Worm (Caenorhabditis elegans) whole organism, young adult: ENCODE data around the gene K10D11.7.

ENCODE experiments used
- F23B12.7 ChIP-seq: sonication (generic microtip); optimal IDR thresholded peaks from 2 replicates; lab custom pipeline; 2017; ENCODE audit warnings: missing genetic modification characterization, mild to moderate bottlenecking, missing compliant biosample characterization, antibody characterized with exemption, moderate library complexity; ENCODE audit not compliant: insufficient read depth
- F49E8.2 ChIP-seq: sonication (generic microtip); optimal IDR thresholded peaks from 3 replicates; lab custom pipeline; 2017; ENCODE audit warnings: missing genetic modification characterization, mild to moderate bottlenecking, missing compliant biosample characterization, antibody characterized with exemption, moderate library complexity; ENCODE audit not compliant: insufficient read depth
- F57C9.4 ChIP-seq: sonication (generic microtip); optimal IDR thresholded peaks from 2 replicates; lab custom pipeline; 2017; ENCODE audit warnings: mild to moderate bottlenecking, missing genetic modification characterization, missing compliant biosample characterization
- K12H6.12 ChIP-seq: fragments of 200-800 bp; sonication (Bioruptor generic); optimal IDR thresholded peaks from 2 replicates; lab custom pipeline; 2018; ENCODE audit warnings: mild to moderate bottlenecking, missing genetic modification characterization, missing compliant biosample characterization
- T07F8.4 ChIP-seq: sonication (generic microtip); optimal IDR thresholded peaks from 2 replicates; lab custom pipeline; 2016; ENCODE audit warnings: mild to moderate bottlenecking, missing genetic modification characterization, moderate library complexity, missing compliant biosample characterization
- Y53G8AR.9 ChIP-seq: fragments of 200-800 bp; sonication (Bioruptor generic); conservative IDR thresholded peaks from 2 replicates; pipeline ENCODE4 v1.3.6; 2022; ENCODE audit warnings: missing genetic modification reagents, missing genetic modification characterization, missing compliant biosample characterization
- Y56A3A.18 ChIP-seq: fragments of 200-800 bp; sonication (Bioruptor generic); IDR thresholded peaks from 2 replicates; pipeline ENCODE4 v1.3.6; 2022; ENCODE audit warnings: missing genetic modification reagents, missing genetic modification characterization, missing compliant biosample characterization
- akir-1 ChIP-seq: fragments of 200-800 bp; sonication (Bioruptor generic); optimal IDR thresholded peaks from 2 replicates; lab custom pipeline; 2018; ENCODE audit warnings: mild to moderate bottlenecking, missing genetic modification characterization, moderate library complexity, missing compliant biosample characterization
- ama-1 ChIP-seq, 3 experiments: fragments of 150-350 bp in 1 of 3; sonication (generic microtip) in 2 of 3; optimal IDR thresholded peaks; 2 replicates each; lab custom pipeline; 2014 to 2018; ENCODE audit warnings: missing biosample characterization in 2 of 3, missing genetic modification characterization in 2 of 3, missing genetic modification reagents in 2 of 3
- attf-5 ChIP-seq: fragments of 200-800 bp; sonication (Bioruptor generic); optimal IDR thresholded peaks from 2 replicates; lab custom pipeline; 2018; ENCODE audit warnings: mild to moderate bottlenecking, missing genetic modification characterization, missing compliant biosample characterization
- ccch-3 ChIP-seq: fragments of 200-800 bp; sonication (Bioruptor generic); optimal IDR thresholded peaks from 2 replicates; lab custom pipeline; 2018; ENCODE audit warnings: mild to moderate bottlenecking, missing genetic modification characterization, missing compliant biosample characterization
- ceh-100 ChIP-seq: fragments of 200-800 bp; sonication (Bioruptor generic); IDR thresholded peaks from 2 replicates; pipeline ENCODE4 v1.3.6; 2022; ENCODE audit warnings: missing genetic modification reagents, missing genetic modification characterization, missing compliant biosample characterization
- chd-7 ChIP-seq: sonication (generic microtip); optimal IDR thresholded peaks from 2 replicates; lab custom pipeline; 2016; ENCODE audit warnings: mild to moderate bottlenecking, missing genetic modification characterization, moderate library complexity, missing compliant biosample characterization
- dpl-1 ChIP-seq: fragments of 150-350 bp; optimal IDR thresholded peaks from 2 replicates; lab custom pipeline; 2014; ENCODE audit warnings: missing biosample characterization, missing genetic modification reagents, missing genetic modification characterization
- egrh-3 ChIP-seq: fragments of 200-800 bp; sonication (Bioruptor generic); IDR thresholded peaks from 2 replicates; pipeline ENCODE4 v1.3.6; 2022; ENCODE audit warnings: missing genetic modification reagents, missing genetic modification characterization, missing compliant biosample characterization
- gei-17 ChIP-seq: fragments of 200-800 bp; sonication (Bioruptor generic); optimal IDR thresholded peaks from 2 replicates; lab custom pipeline; 2018; ENCODE audit warnings: mild to moderate bottlenecking, missing genetic modification characterization, missing compliant biosample characterization
- hmg-20 ChIP-seq: fragments of 200-800 bp; sonication (Bioruptor generic); IDR thresholded peaks from 2 replicates; pipeline ENCODE4 v1.3.6; 2022; ENCODE audit warnings: missing genetic modification reagents, missing genetic modification characterization, missing compliant biosample characterization
- hrde-1 ChIP-seq: sonication (generic microtip); optimal IDR thresholded peaks from 2 replicates; lab custom pipeline; 2016; ENCODE audit warnings: missing genetic modification characterization, mild to moderate bottlenecking, missing compliant biosample characterization, moderate library complexity, missing genotype, missing genetic modification reagents, borderline replicate concordance
- let-526 ChIP-seq: fragments of 200-800 bp; sonication (Bioruptor generic); IDR thresholded peaks from 2 replicates; pipeline ENCODE4 v1.3.6; 2022; ENCODE audit warnings: missing genetic modification reagents, missing genetic modification characterization, missing compliant biosample characterization
- let-607 ChIP-seq, 2 experiments: fragments of 200-800 bp in 1 of 2; sonication (Bioruptor generic) in 1 of 2; sonication (generic microtip) in 1 of 2; optimal IDR thresholded peaks; 2 replicates each; lab custom pipeline; 2016 to 2018; ENCODE audit warnings: mild to moderate bottlenecking in 2 of 2, missing compliant biosample characterization in 2 of 2, missing genetic modification characterization in 2 of 2, moderate library complexity in 2 of 2, missing genotype in 1 of 2
- lin-35 ChIP-seq, 3 experiments: fragments of 150-350 bp in 2 of 3; sonication (generic microtip) in 1 of 3; optimal IDR thresholded peaks; 2 replicates each; lab custom pipeline; 2014 to 2018; ENCODE audit warnings: missing biosample characterization in 3 of 3, missing genetic modification characterization in 3 of 3, missing genetic modification reagents in 3 of 3
- madf-6 ChIP-seq: fragments of 200-800 bp; sonication (Bioruptor generic); IDR thresholded peaks from 2 replicates; pipeline ENCODE4 v1.3.6; 2022; ENCODE audit warnings: missing genetic modification reagents, missing genetic modification characterization, missing compliant biosample characterization
- madf-8 ChIP-seq: fragments of 200-800 bp; sonication (Bioruptor generic); conservative IDR thresholded peaks from 2 replicates; pipeline ENCODE4 v1.3.6; 2022; ENCODE audit warnings: missing genetic modification reagents, missing genetic modification characterization, missing compliant biosample characterization
- mcd-1 ChIP-seq: fragments of 200-800 bp; sonication (Bioruptor generic); IDR thresholded peaks from 2 replicates; pipeline ENCODE4 v1.3.6; 2022; ENCODE audit warnings: missing genetic modification reagents, missing genetic modification characterization, missing compliant biosample characterization
- mxl-1 ChIP-seq: sonication (generic microtip); optimal IDR thresholded peaks from 2 replicates; lab custom pipeline; 2016; ENCODE audit warnings: missing genetic modification characterization, missing compliant biosample characterization
- nhr-80 ChIP-seq: sonication (generic microtip); optimal IDR thresholded peaks from 2 replicates; lab custom pipeline; 2016; ENCODE audit warnings: missing genetic modification characterization, missing compliant biosample characterization
- nhr-90 ChIP-seq: sonication (generic microtip); optimal IDR thresholded peaks from 2 replicates; lab custom pipeline; 2016; ENCODE audit warnings: missing genotype, mild to moderate bottlenecking, missing genetic modification characterization, missing compliant biosample characterization
- rcor-1 ChIP-seq: fragments of 200-800 bp; sonication (Bioruptor generic); IDR thresholded peaks from 2 replicates; pipeline ENCODE4 v1.3.6; 2022; ENCODE audit warnings: missing genetic modification reagents, missing genetic modification characterization, missing compliant biosample characterization
- rec-8 ChIP-seq, 2 experiments: sonication (generic microtip); optimal IDR thresholded peaks; 2 replicates each; lab custom pipeline; 2016; ENCODE audit warnings: mild to moderate bottlenecking in 2 of 2, missing genetic modification characterization in 2 of 2, missing genetic modification reagents in 2 of 2, missing genotype in 2 of 2, missing biosample characterization in 1 of 2, missing compliant biosample characterization in 1 of 2, moderate library complexity in 1 of 2
- somi-1 ChIP-seq: fragments of 200-800 bp; sonication (Bioruptor generic); optimal IDR thresholded peaks from 2 replicates; lab custom pipeline; 2018; ENCODE audit warnings: mild to moderate bottlenecking, missing genetic modification characterization, missing compliant biosample characterization
- unc-130 ChIP-seq: sonication (generic microtip); optimal IDR thresholded peaks from 2 replicates; lab custom pipeline; 2016; ENCODE audit warnings: missing genetic modification reagents, missing genetic modification characterization, missing compliant biosample characterization
- xnd-1 ChIP-seq: sonication (generic microtip); optimal IDR thresholded peaks from 2 replicates; lab custom pipeline; 2016; ENCODE audit warnings: missing genotype, missing genetic modification reagents, missing genetic modification characterization, missing compliant biosample characterization
- zfh-2 ChIP-seq: fragments of 200-800 bp; sonication (Bioruptor generic); conservative IDR thresholded peaks from 2 replicates; pipeline ENCODE4 v1.3.6; 2022; ENCODE audit warnings: missing genetic modification reagents, missing genetic modification characterization, missing compliant biosample characterization
- ztf-22 ChIP-seq: fragments of 200-800 bp; sonication (Bioruptor generic); optimal IDR thresholded peaks from 2 replicates; lab custom pipeline; 2018; ENCODE audit warnings: mild to moderate bottlenecking, missing genetic modification characterization, moderate library complexity, missing compliant biosample characterization
- ztf-3 ChIP-seq: fragments of 200-800 bp; sonication (Bioruptor generic); optimal IDR thresholded peaks from 2 replicates; lab custom pipeline; 2018; ENCODE audit warnings: mild to moderate bottlenecking, missing genetic modification characterization, missing compliant biosample characterization

K10D11.7 gene

DNA sequence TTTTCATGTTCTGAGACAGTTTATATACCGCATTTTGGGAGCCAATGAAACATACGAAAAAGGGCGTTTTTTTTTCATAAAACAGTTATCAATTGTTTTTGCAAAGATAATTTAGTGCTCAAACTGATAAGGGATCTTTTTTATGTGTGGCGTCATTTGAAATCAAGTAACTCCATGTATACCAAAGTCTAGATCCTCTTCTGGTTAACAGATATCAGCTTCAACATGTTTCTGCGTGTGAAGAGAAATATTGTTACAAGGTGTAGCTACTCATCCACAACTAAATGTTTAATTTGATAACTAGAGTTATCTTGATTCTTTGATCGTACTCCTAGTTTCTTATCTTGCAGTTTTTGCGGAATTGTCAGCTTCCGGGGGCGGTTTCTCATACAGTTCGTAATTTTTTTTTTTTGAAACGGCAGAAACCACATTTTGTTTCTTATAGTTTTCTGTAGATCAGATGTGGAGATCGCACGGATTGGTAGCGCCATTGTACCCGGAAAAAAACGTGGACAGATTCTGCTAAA is 23.7 kb downstream of the K10D11.7 start:
- TF ChIP-seq Y53G8AR.9 (GFP tag; lab: Robert Waterston, UW) (no peak), nhr-90 (no peak), nhr-80 (tag; lab: Kevin White, UChicago) (peak; percentile 59)

DNA sequence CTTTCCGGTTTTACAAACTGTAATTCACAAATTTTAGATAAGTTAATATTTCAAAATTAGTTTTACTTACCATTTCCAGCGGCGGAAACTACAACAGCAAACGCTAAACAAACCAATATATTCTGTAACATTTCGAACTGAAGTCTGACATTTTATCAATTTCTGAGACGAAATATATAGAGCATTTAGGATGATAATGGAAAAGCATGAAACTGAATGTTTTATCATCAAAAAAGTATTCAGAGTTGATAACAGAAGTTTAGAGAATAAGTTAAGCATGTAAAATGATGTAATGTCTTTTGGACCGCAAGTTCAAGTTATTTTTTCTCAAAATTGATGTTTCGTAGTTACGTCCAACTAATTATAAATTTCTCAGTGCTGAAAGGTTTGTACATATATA is 26.6 kb downstream of the K10D11.7 start, which contains the start of gene F55G11.2:
Gene F55G11.2, minus strand, starts transcription at position 149 of the 400 bp plus-strand sequence.
- TF ChIP-seq ceh-100 (GFP tag; lab: Robert Waterston, UW) = no peak
- no peak for TF ChIP-seq hrde-1 (tag; lab: Kevin White, UChicago)
- no peak for TF ChIP-seq mxl-1 (tag; lab: Kevin White, UChicago)
- no peak for TF ChIP-seq F49E8.2 (tag; lab: Kevin White, UChicago)
- TF ChIP-seq Y56A3A.18 (GFP tag; lab: Robert Waterston, UW) = no peak
- peak; percentile 55 for TF ChIP-seq nhr-80 (tag; lab: Kevin White, UChicago)

DNA sequence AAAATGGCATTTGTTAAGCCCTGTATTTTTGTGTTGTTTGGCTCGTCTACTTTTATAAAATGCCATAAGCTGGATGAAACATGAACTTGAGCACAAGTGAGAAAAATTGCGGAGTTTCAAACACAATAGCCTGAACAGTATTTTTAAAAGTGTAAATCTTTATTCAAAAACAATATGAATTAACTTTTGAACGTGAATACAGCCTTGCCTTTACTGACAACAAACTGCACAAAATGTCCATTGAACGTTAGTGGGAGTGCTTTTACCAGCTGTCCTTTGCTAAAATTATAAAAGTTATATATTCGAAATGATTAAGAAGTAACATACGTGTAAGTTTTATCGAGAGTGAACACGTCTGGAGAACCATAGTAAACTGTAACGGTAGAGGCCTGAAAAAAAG is 28.5 kb downstream of the K10D11.7 start:
- TF ChIP-seq madf-6 (GFP tag; lab: Robert Waterston, UW) = no peak
- no peak for TF ChIP-seq T07F8.4 (tag; lab: Kevin White, UChicago)
- TF ChIP-seq rec-8 (tag; optimal IDR thresholded peaks at IDR 0.05; lab: Kevin White, UChicago) = no peak
- TF ChIP-seq attf-5 (GFP tag; lab: Kevin White, UChicago) = no peak
- no peak for TF ChIP-seq let-607 (tag; optimal IDR thresholded peaks at IDR 0.05; lab: Kevin White, UChicago)
- no peak for TF ChIP-seq hmg-20
- TF ChIP-seq egrh-3 = no peak
- no peak for TF ChIP-seq gei-17 (GFP tag; lab: Kevin White, UChicago)
- no peak for TF ChIP-seq F57C9.4 (tag; lab: Kevin White, UChicago)
- TF ChIP-seq lin-35 (GFP tag; optimal IDR thresholded peaks at IDR 0.05; lab: Kevin White, UChicago) = no peak
- TF ChIP-seq ztf-3 (GFP tag; lab: Kevin White, UChicago) = no peak
- no peak for TF ChIP-seq chd-7 (tag; lab: Kevin White, UChicago)

DNA sequence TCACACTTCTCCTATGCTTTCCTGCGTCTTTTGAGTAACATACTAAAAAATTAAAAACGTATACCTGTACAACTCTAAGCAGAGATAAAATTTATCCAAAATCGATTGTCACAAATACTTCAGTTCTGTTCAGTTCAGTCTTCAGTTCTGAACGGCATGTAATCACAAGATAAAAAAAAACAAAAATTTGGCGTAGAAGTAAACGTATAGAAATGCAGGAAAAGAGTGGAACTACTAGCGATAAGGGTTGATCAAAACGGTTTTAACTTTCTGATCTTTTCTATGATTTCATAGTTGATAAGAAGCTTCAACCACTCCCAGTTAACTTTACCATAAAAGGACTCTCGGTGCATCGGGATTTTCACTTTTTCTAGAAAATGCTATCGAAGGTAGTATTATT is 30.7 kb downstream of the K10D11.7 start, which contains the start of gene dod-22:
Gene dod-22, plus strand, starts transcription at position 301 of the 400 bp plus-strand sequence.
- TF ChIP-seq let-526 (GFP tag; lab: Robert Waterston, UW) (no peak), xnd-1 (tag; lab: Kevin White, UChicago) (no peak), akir-1 (no peak), ccch-3 (no peak), madf-8 (no peak), ztf-22 (GFP tag; lab: Kevin White, UChicago) (no peak), rcor-1 (GFP tag; lab: Robert Waterston, UW) (no peak), somi-1 (no peak), ama-1 (optimal IDR thresholded peaks at IDR 0.05; lab: Kevin White, UChicago) (no peak), ama-1 (GFP tag; optimal IDR thresholded peaks at IDR 0.05; lab: Kevin White, UChicago) (no peak), mcd-1 (GFP tag; lab: Robert Waterston, UW) (no peak), dpl-1 (GFP tag; lab: Kevin White, UChicago) (no peak), F23B12.7 (tag; lab: Kevin White, UChicago) (no peak), Y53G8AR.9 (GFP tag; lab: Robert Waterston, UW) (no peak), unc-130 (GFP tag; lab: Kevin White, UChicago) (no peak), K12H6.12 (tag; lab: Kevin White, UChicago) (no peak), zfh-2 (GFP tag; lab: Robert Waterston, UW) (no peak), F57C9.4 (tag; lab: Kevin White, UChicago) (no peak)
